Worm (Caenorhabditis elegans) whole organism, mixed stage, embryonic: Measurements from ENCODE around the gene T24D5.2.

Experiments used
- M03D4.4 ChIP-seq: sonication (generic microtip); optimal IDR thresholded peaks from 2 replicates; lab custom pipeline; 2017; ENCODE audit warnings: mild to moderate bottlenecking, missing genetic modification characterization, missing compliant biosample characterization
- ceh-39 ChIP-seq: fragments of 150-350 bp; optimal IDR thresholded peaks from 2 replicates; lab custom pipeline; 2014; ENCODE audit warnings: missing biosample characterization, missing genetic modification characterization
- cnd-1 ChIP-seq: fragments of 200-800 bp; sonication (Bioruptor generic); optimal IDR thresholded peaks from 2 replicates; lab custom pipeline; 2018; ENCODE audit warnings: mild to moderate bottlenecking, missing genetic modification characterization, missing compliant biosample characterization
- elt-3 ChIP-seq: fragments of 150-350 bp; optimal IDR thresholded peaks from 2 replicates; lab custom pipeline; 2014; ENCODE audit warnings: missing biosample characterization, missing genetic modification characterization
- lsy-2 ChIP-seq: fragments of 150-350 bp; optimal IDR thresholded peaks from 2 replicates; lab custom pipeline; 2014; ENCODE audit warnings: missing biosample characterization, missing genetic modification characterization
- mab-5 ChIP-seq: fragments of 150-350 bp; optimal IDR thresholded peaks from 2 replicates; lab custom pipeline; 2014; ENCODE audit warnings: missing biosample characterization, missing genetic modification characterization
- mep-1 ChIP-seq: fragments of 150-350 bp; optimal IDR thresholded peaks from 2 replicates; lab custom pipeline; 2017; ENCODE audit warnings: missing biosample characterization, missing genetic modification reagents, missing genetic modification characterization, inconsistent platforms
- nhr-237 ChIP-seq: fragments of 150-350 bp; optimal IDR thresholded peaks from 2 replicates; lab custom pipeline; 2014; ENCODE audit warnings: missing biosample characterization, missing genetic modification characterization
- pha-4 ChIP-seq: fragments of 150-350 bp; optimal IDR thresholded peaks from 2 replicates; lab custom pipeline; 2018; ENCODE audit warnings: missing biosample characterization, missing genetic modification reagents, missing genetic modification characterization
- snpc-4 ChIP-seq: fragments of 150-350 bp; optimal IDR thresholded peaks from 2 replicates; lab custom pipeline; 2014; ENCODE audit warnings: missing biosample characterization, missing genetic modification characterization
- unc-39 ChIP-seq: fragments of 150-350 bp; optimal IDR thresholded peaks from 2 replicates; lab custom pipeline; 2014; ENCODE audit warnings: missing biosample characterization, missing genetic modification characterization
- unc-62 ChIP-seq: fragments of 150-350 bp; optimal IDR thresholded peaks from 2 replicates; lab custom pipeline; 2014; ENCODE audit warnings: missing biosample characterization, missing genetic modification reagents, missing genetic modification characterization
- ztf-11 ChIP-seq: fragments of 150-350 bp; optimal IDR thresholded peaks from 2 replicates; lab custom pipeline; 2014; ENCODE audit warnings: missing biosample characterization, missing genetic modification characterization

ce11 chrX:12549056-12549455 lies 37.2 kb downstream of the T24D5.2 start:
- TF ChIP-seq ceh-39 (tag; lab: Kevin White, UChicago) (no peak), elt-3 (no peak), unc-39 (tag; lab: Kevin White, UChicago) (no peak), mab-5 (no peak), snpc-4 (tag; lab: Kevin White, UChicago) (no peak), lsy-2 (tag; lab: Kevin White, UChicago) (no peak), unc-62 (no peak), cnd-1 (no peak), nhr-237 (tag; lab: Kevin White, UChicago) (no peak), M03D4.4 (tag; lab: Kevin White, UChicago) (no peak), ztf-11 (tag; lab: Kevin White, UChicago) (no peak), mep-1 (tag; lab: Kevin White, UChicago) (no peak), pha-4 (no peak)
